Fruit fly (Drosophila melanogaster) whole organism, wandering third instar larva: ENCODE results near the gene RpL7-like.

Experiments
- Abd-B ChIP-seq: fragments of >200 bp; optimal IDR thresholded peaks from 2 replicates; lab custom pipeline; 2017; ENCODE audit warnings: missing biosample characterization, missing genetic modification characterization
- Dif ChIP-seq: fragments of 200-275, 200-300 bp; sonication (Bioruptor generic); optimal IDR thresholded peaks from 2 replicates; lab custom pipeline; 2018; ENCODE audit warnings: missing biosample characterization, missing genetic modification characterization; ENCODE audit not compliant: partially characterized antibody
- Hnf4 ChIP-seq: fragments of 200-800 bp; sonication (Bioruptor generic); optimal IDR thresholded peaks from 2 replicates; lab custom pipeline; 2016; ENCODE audit warnings: missing biosample characterization, mild to moderate bottlenecking, missing genetic modification characterization
- Hr78 ChIP-seq: fragments of >200 bp; optimal IDR thresholded peaks from 2 replicates; lab custom pipeline; 2017; ENCODE audit warnings: missing biosample characterization, missing genetic modification characterization
- Sp1 ChIP-seq: fragments of 200-800 bp; sonication (Bioruptor generic); optimal IDR thresholded peaks from 3 replicates; lab custom pipeline; 2019; ENCODE audit warnings: missing biosample characterization, mild to moderate bottlenecking, missing genetic modification characterization, moderate library complexity
- h ChIP-seq: fragments of 200-800 bp; sonication (Bioruptor generic); optimal IDR thresholded peaks from 3 replicates; lab custom pipeline; 2016; ENCODE audit warnings: missing biosample characterization, mild to moderate bottlenecking, missing genetic modification characterization
- psq ChIP-seq: fragments of 200-800 bp; sonication (Bioruptor generic); optimal IDR thresholded peaks from 3 replicates; lab custom pipeline; 2017; ENCODE audit warnings: missing biosample characterization, mild to moderate bottlenecking, missing genetic modification characterization, moderate library complexity
- usp ChIP-seq: fragments of >200 bp; optimal IDR thresholded peaks from 2 replicates; lab custom pipeline; 2017; ENCODE audit warnings: missing biosample characterization, missing genetic modification characterization

DNA sequence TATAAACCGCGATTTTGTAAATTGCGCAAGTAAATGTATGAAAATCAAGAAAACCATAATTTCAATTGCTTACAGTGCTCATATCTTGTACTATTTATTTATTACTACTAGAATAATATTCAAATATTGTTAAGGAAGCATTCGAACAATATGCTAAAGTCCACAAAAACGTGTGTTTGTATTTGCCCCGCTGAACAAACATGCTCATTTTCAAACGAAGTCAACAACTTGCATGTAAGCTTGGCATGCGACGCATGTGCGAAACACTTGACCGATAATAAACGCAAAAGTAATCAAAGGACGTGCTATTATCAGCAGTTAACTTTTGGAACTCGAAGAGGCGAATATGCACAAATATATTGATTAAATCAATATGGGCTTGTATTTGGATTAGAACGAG lies 34.9 kb upstream of the RpL7-like start:
- TF ChIP-seq Hr78 (GFP tag; lab: Kevin White, UChicago) (no peak), h (peak; percentile 33), usp (no peak), psq (GFP tag; lab: Kevin White, UChicago) (no peak), Dif (no peak), Hnf4 (no peak), Abd-B (no peak), Sp1 (GFP tag; lab: Kevin White, UChicago) (peak; percentile 41)
